Fruit fly (Drosophila melanogaster) whole organism, embryonic: Measurements from ENCODE around the gene CG31952.
A peak's percentile ranks its signal among the peaks of the same experiment; 100 is the strongest.

Experiments used
- B-H1 ChIP-seq: fragments of 200-800 bp; sonication (Bioruptor generic); IDR thresholded peaks from 3 replicates; pipeline ENCODE4 v1.3.6; 2022; ENCODE audit warnings: missing biosample characterization, missing genetic modification characterization
- BEAF-32 ChIP-seq: fragments of 200-800 bp; sonication (Bioruptor generic); optimal IDR thresholded peaks from 3 replicates; lab custom pipeline; 2017; ENCODE audit warnings: missing biosample characterization, missing genetic modification characterization, mild to moderate bottlenecking, moderate library complexity, missing genetic modification reagents
- CG11504 ChIP-seq: fragments of 200-800 bp; sonication (Bioruptor generic); optimal IDR thresholded peaks from 3 replicates; lab custom pipeline; 2019; ENCODE audit warnings: missing biosample characterization, mild to moderate bottlenecking, missing genetic modification characterization, moderate library complexity
- CG12299 ChIP-seq: fragments of 200-800 bp; sonication (Bioruptor generic); optimal IDR thresholded peaks from 2 replicates; lab custom pipeline; 2018; ENCODE audit warnings: missing biosample characterization, mild to moderate bottlenecking, missing genetic modification characterization
- CG12769 ChIP-seq: fragments of 200-800 bp; sonication (Bioruptor generic); optimal IDR thresholded peaks from 2 replicates; lab custom pipeline; 2019; ENCODE audit warnings: missing biosample characterization, mild to moderate bottlenecking, missing genetic modification characterization, moderate library complexity
- CG13624 ChIP-seq: fragments of 200-800 bp; sonication (Bioruptor generic); optimal IDR thresholded peaks from 2 replicates; lab custom pipeline; 2016; ENCODE audit warnings: missing biosample characterization, missing genetic modification characterization
- CG14710 ChIP-seq: fragments of 200-800 bp; sonication (Bioruptor generic); optimal IDR thresholded peaks from 3 replicates; lab custom pipeline; 2019; ENCODE audit warnings: missing biosample characterization, mild to moderate bottlenecking, missing genetic modification characterization, moderate library complexity
- CG16813 ChIP-seq: fragments of 200-800 bp; sonication (Bioruptor generic); IDR thresholded peaks from 3 replicates; pipeline ENCODE4 v1.3.6; 2022; ENCODE audit warnings: missing biosample characterization, missing genetic modification characterization; ENCODE audit not compliant: partially characterized antibody
- CG2116 ChIP-seq: fragments of 200-800 bp; sonication (Bioruptor generic); optimal IDR thresholded peaks from 3 replicates; lab custom pipeline; 2018; ENCODE audit warnings: missing biosample characterization, mild to moderate bottlenecking, missing genetic modification characterization
- CG30403 ChIP-seq: fragments of 200-800 bp; sonication (Bioruptor generic); optimal IDR thresholded peaks from 3 replicates; lab custom pipeline; 2016; ENCODE audit warnings: missing biosample characterization, missing genetic modification characterization
- CG33213 ChIP-seq: fragments of 200-800 bp; sonication (Bioruptor generic); optimal IDR thresholded peaks from 3 replicates; lab custom pipeline; 2016; ENCODE audit warnings: missing biosample characterization, missing genetic modification characterization
- CG34224 ChIP-seq: fragments of 200-800 bp; sonication (Bioruptor generic); IDR thresholded peaks from 3 replicates; pipeline ENCODE4 v1.3.6; 2022; ENCODE audit warnings: missing biosample characterization, missing genetic modification characterization; ENCODE audit not compliant: partially characterized antibody
- CG5245 ChIP-seq: fragments of 200-800 bp; sonication (Bioruptor generic); optimal IDR thresholded peaks from 3 replicates; lab custom pipeline; 2016; ENCODE audit warnings: missing biosample characterization, missing genetic modification characterization
- CG6791 ChIP-seq: fragments of 200-800 bp; sonication (Bioruptor generic); IDR thresholded peaks from 3 replicates; pipeline ENCODE4 v1.3.6; 2022; ENCODE audit warnings: missing biosample characterization, missing genetic modification characterization; ENCODE audit not compliant: partially characterized antibody
- CG7786 ChIP-seq: fragments of 200-800 bp; sonication (Bioruptor generic); optimal IDR thresholded peaks from 2 replicates; lab custom pipeline; 2016; ENCODE audit warnings: missing biosample characterization, missing genetic modification characterization
- CG7987 ChIP-seq: fragments of 200-800 bp; sonication (Bioruptor generic); optimal IDR thresholded peaks from 2 replicates; lab custom pipeline; 2018; ENCODE audit warnings: missing biosample characterization, mild to moderate bottlenecking, missing genetic modification characterization, moderate library complexity
- CG8924 ChIP-seq: fragments of 200-800 bp; optimal IDR thresholded peaks from 3 replicates; lab custom pipeline; 2019; ENCODE audit warnings: missing biosample characterization, mild to moderate bottlenecking, missing genetic modification characterization, moderate library complexity
- CG9609 ChIP-seq: fragments of 200-800 bp; sonication (Bioruptor generic); optimal IDR thresholded peaks from 3 replicates; lab custom pipeline; 2016; ENCODE audit warnings: missing biosample characterization, missing genetic modification characterization
- CG9932 ChIP-seq: fragments of 200-800 bp; sonication (Bioruptor generic); IDR thresholded peaks from 2 replicates; pipeline ENCODE4 v1.3.6; 2022; ENCODE audit warnings: missing biosample characterization, missing genetic modification characterization
- CHES-1-like ChIP-seq: fragments of 200-800 bp; sonication (Bioruptor generic); optimal IDR thresholded peaks from 2 replicates; lab custom pipeline; 2016; ENCODE audit warnings: missing biosample characterization, missing genetic modification characterization
- CoRest ChIP-seq: fragments of 200-800 bp; sonication (Bioruptor generic); optimal IDR thresholded peaks from 3 replicates; lab custom pipeline; 2018; ENCODE audit warnings: missing biosample characterization, mild to moderate bottlenecking, missing genetic modification characterization, moderate library complexity
- Dp ChIP-seq: fragments of 200-800 bp; sonication (Bioruptor generic); optimal IDR thresholded peaks from 2 replicates; lab custom pipeline; 2018; ENCODE audit warnings: missing biosample characterization, mild to moderate bottlenecking, missing genetic modification characterization, moderate library complexity
- HLH3B ChIP-seq: fragments of 200-800 bp; sonication (Bioruptor generic); IDR thresholded peaks from 2 replicates; pipeline ENCODE4 v1.3.6; 2022; ENCODE audit warnings: missing biosample characterization, missing genetic modification characterization
- MBD-R2 ChIP-seq: fragments of 200-800 bp; sonication (Bioruptor generic); IDR thresholded peaks from 2 replicates; pipeline ENCODE4 v1.3.6; 2022; ENCODE audit warnings: missing biosample characterization, missing genetic modification characterization
- Myb ChIP-seq: fragments of 200-800 bp; sonication (Bioruptor generic); optimal IDR thresholded peaks from 2 replicates; lab custom pipeline; 2016; ENCODE audit warnings: missing biosample characterization, missing genetic modification characterization
- Rfx ChIP-seq: fragments of 200-800 bp; sonication (Bioruptor generic); IDR thresholded peaks from 2 replicates; pipeline ENCODE4 v1.3.6; 2022; ENCODE audit warnings: missing biosample characterization, missing genetic modification characterization
- Rx ChIP-seq: fragments of 200-800 bp; sonication (Bioruptor generic); IDR thresholded peaks from 2 replicates; pipeline ENCODE4 v1.3.6; 2022; ENCODE audit warnings: missing biosample characterization, missing genetic modification characterization
- Side ChIP-seq: fragments of 200-800 bp; sonication (Bioruptor generic); optimal IDR thresholded peaks from 2 replicates; lab custom pipeline; 2016; ENCODE audit warnings: missing biosample characterization, missing genetic modification characterization
- Sry-δ ChIP-seq: fragments of 200-800 bp; sonication (Bioruptor generic); optimal IDR thresholded peaks from 2 replicates; lab custom pipeline; 2016; ENCODE audit warnings: missing biosample characterization, missing genetic modification characterization
- Stat92E ChIP-seq, 3 experiments: fragments of >200 bp in 2 of 3; fragments of 200-800 bp in 1 of 3; sonication (Bioruptor generic) in 1 of 3; optimal IDR thresholded peaks; 2 replicates each; lab custom pipeline; 2017 to 2019; ENCODE audit warnings: missing biosample characterization in 3 of 3, missing genetic modification characterization in 3 of 3, mild to moderate bottlenecking in 1 of 3, moderate library complexity in 1 of 3
- YL-1 ChIP-seq: fragments of 200-800 bp; sonication (Bioruptor generic); optimal IDR thresholded peaks from 3 replicates; lab custom pipeline; 2017; ENCODE audit warnings: missing biosample characterization, mild to moderate bottlenecking, missing genetic modification characterization
- az2 ChIP-seq: fragments of 200-800 bp; sonication (Bioruptor generic); optimal IDR thresholded peaks from 3 replicates; lab custom pipeline; 2016; ENCODE audit warnings: missing biosample characterization, missing genetic modification characterization
- bigmax ChIP-seq: fragments of 200-800 bp; sonication (Bioruptor generic); optimal IDR thresholded peaks from 2 replicates; lab custom pipeline; 2018; ENCODE audit warnings: missing biosample characterization, mild to moderate bottlenecking, missing genetic modification characterization
- chn ChIP-seq: fragments of 200-800 bp; sonication (Bioruptor generic); optimal IDR thresholded peaks from 2 replicates; lab custom pipeline; 2016; ENCODE audit warnings: missing biosample characterization, missing genetic modification characterization
- dysf ChIP-seq: fragments of 200-800 bp; sonication (Bioruptor generic); IDR thresholded peaks from 3 replicates; pipeline ENCODE4 v1.3.6; 2022; ENCODE audit warnings: missing biosample characterization, missing genetic modification characterization
- fu2 ChIP-seq: fragments of 200-800 bp; sonication (Bioruptor generic); optimal IDR thresholded peaks from 2 replicates; lab custom pipeline; 2016; ENCODE audit warnings: missing biosample characterization, missing genetic modification characterization
- gfzf ChIP-seq: fragments of 200-800 bp; sonication (Bioruptor generic); optimal IDR thresholded peaks from 2 replicates; lab custom pipeline; 2016; ENCODE audit warnings: missing biosample characterization, mild to moderate bottlenecking, missing genetic modification characterization, moderate library complexity
- grau ChIP-seq: fragments of 200-800 bp; optimal IDR thresholded peaks from 3 replicates; lab custom pipeline; 2019; ENCODE audit warnings: missing biosample characterization, mild to moderate bottlenecking, missing genetic modification characterization, moderate library complexity
- ken ChIP-seq: fragments of 200-800 bp; sonication (Bioruptor generic); IDR thresholded peaks from 3 replicates; pipeline ENCODE4 v1.3.6; 2022; ENCODE audit warnings: missing biosample characterization, missing genetic modification characterization
- klu ChIP-seq: fragments of 200-800 bp; sonication (Bioruptor generic); IDR thresholded peaks from 2 replicates; pipeline ENCODE4 v1.3.6; 2022; ENCODE audit warnings: missing biosample characterization, missing genetic modification characterization
- lbe ChIP-seq: fragments of 200-800 bp; sonication (Bioruptor generic); optimal IDR thresholded peaks from 2 replicates; lab custom pipeline; 2016; ENCODE audit warnings: missing biosample characterization, mild to moderate bottlenecking, missing genetic modification characterization
- nmo ChIP-seq: fragments of 200-800 bp; sonication (Bioruptor generic); optimal IDR thresholded peaks from 2 replicates; lab custom pipeline; 2018; ENCODE audit warnings: missing biosample characterization, mild to moderate bottlenecking, missing genetic modification characterization, moderate library complexity
- pita ChIP-seq: fragments of 200-800 bp; sonication (Bioruptor generic); optimal IDR thresholded peaks from 2 replicates; lab custom pipeline; 2017; ENCODE audit warnings: missing biosample characterization, mild to moderate bottlenecking, missing genetic modification characterization
- seq ChIP-seq: fragments of 200-800 bp; sonication (Bioruptor generic); IDR thresholded peaks from 2 replicates; pipeline ENCODE4 v1.3.6; 2022; ENCODE audit warnings: missing biosample characterization, missing genetic modification characterization
- stwl ChIP-seq: fragments of 200-800 bp; sonication (Bioruptor generic); optimal IDR thresholded peaks from 3 replicates; lab custom pipeline; 2018; ENCODE audit warnings: missing biosample characterization, mild to moderate bottlenecking, missing genetic modification characterization, moderate library complexity
- tin ChIP-seq: fragments of 200-800 bp; sonication (Bioruptor generic); optimal IDR thresholded peaks from 3 replicates; lab custom pipeline; 2016; ENCODE audit warnings: missing biosample characterization, missing genetic modification characterization
- trem ChIP-seq: fragments of 200-800 bp; optimal IDR thresholded peaks from 3 replicates; lab custom pipeline; 2019; ENCODE audit warnings: missing biosample characterization, mild to moderate bottlenecking, missing genetic modification characterization, moderate library complexity
- usp ChIP-seq: fragments of >200 bp; optimal IDR thresholded peaks from 2 replicates; lab custom pipeline; 2017; ENCODE audit warnings: missing biosample characterization, missing genetic modification characterization
- wor ChIP-seq: fragments of 200-800 bp; sonication (Bioruptor generic); IDR thresholded peaks from 2 replicates; pipeline ENCODE4 v1.3.6; 2022; ENCODE audit warnings: missing biosample characterization, missing genetic modification characterization
- zen2 ChIP-seq: fragments of 200-800 bp; sonication (Bioruptor generic); IDR thresholded peaks from 3 replicates; pipeline ENCODE4 v1.3.6; 2022; ENCODE audit warnings: missing biosample characterization, missing genetic modification characterization; ENCODE audit not compliant: partially characterized antibody

CG31952 gene

DNA sequence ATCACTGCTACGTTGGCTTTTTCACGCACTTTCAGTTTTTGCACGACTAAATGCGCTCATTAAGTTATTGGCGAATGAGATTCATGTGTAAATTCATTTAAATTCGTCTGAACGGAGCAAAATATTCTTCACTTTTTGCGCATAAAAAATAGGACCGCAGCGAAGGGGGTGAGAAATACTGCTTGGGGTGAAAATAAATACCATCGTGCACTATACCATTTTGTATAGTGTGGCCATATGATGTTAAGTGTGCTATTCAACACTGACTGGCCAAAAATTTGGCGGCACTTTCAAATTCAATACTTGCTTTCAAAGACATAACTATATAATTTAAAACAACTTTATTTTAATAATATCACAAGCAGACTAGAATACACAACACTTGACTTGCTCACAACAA lies 43.3 kb upstream of the CG31952 start, which contains the start of gene GramD1B (continued):
- TF ChIP-seq chn (peak; percentile 26), tin (GFP tag; lab: Kevin White, UChicago) (peak; percentile 4), CHES-1-like (GFP tag; lab: Kevin White, UChicago) (peak; percentile 42), seq (no peak), CG2116 (peak; percentile 33), nmo (GFP tag; lab: Kevin White, UChicago) (peak; percentile 16), CG33213 (GFP tag; lab: Kevin White, UChicago) (peak; percentile 47), stwl (peak; percentile 97), CG6791 (GFP tag; lab: Robert Waterston, UW) (0 out of 3 replicates have a peak, but pooled peaks have one; percentile 38), lbe (peak; percentile 16), dysf (GFP tag; lab: Robert Waterston, UW) (no peak), klu (GFP tag; lab: Robert Waterston, UW) (no peak), B-H1 (GFP tag; lab: Robert Waterston, UW) (no peak), MBD-R2 (GFP tag; lab: Robert Waterston, UW) (peak; percentile 43; the same call in 1 of the 2 replicates), CG16813 (GFP tag; lab: Robert Waterston, UW) (0 out of 3 replicates have a peak, but pooled peaks have one; percentile 7), gfzf (GFP tag; lab: Kevin White, UChicago) (peak; percentile 92), CG5245 (GFP tag; lab: Kevin White, UChicago) (no peak), Rfx (GFP tag; lab: Robert Waterston, UW) (peak; percentile 52), ken (GFP tag; lab: Robert Waterston, UW) (0 out of 3 replicates have a peak, but pooled peaks have one; percentile 23), YL-1 (peak; percentile 57), CG7786 (GFP tag; lab: Kevin White, UChicago) (peak; percentile 12), grau (tag; lab: Kevin White, UChicago) (peak; percentile 51), BEAF-32 (GFP tag; lab: Kevin White, UChicago) (peak; percentile 49), HLH3B (GFP tag; lab: Robert Waterston, UW) (no peak), CG12299 (peak; percentile 53), CG12769 (tag; lab: Kevin White, UChicago) (peak; percentile 26), Dp (GFP tag; lab: Kevin White, UChicago) (peak; percentile 95), usp (GFP tag; lab: Kevin White, UChicago) (no peak), bigmax (GFP tag; lab: Kevin White, UChicago) (no peak), CG13624 (GFP tag; lab: Kevin White, UChicago) (peak; percentile 24), CG30403 (GFP tag; lab: Kevin White, UChicago) (peak; percentile 2), Side (GFP tag; lab: Kevin White, UChicago) (peak; percentile 6), Sry-δ (GFP tag; lab: Kevin White, UChicago) (peak; percentile 32), CG9932 (GFP tag; lab: Robert Waterston, UW) (peak; percentile 61), wor (GFP tag; lab: Robert Waterston, UW) (no peak), CG34224 (GFP tag; lab: Robert Waterston, UW) (0 out of 3 replicates have a peak, but pooled peaks have one; percentile 11), trem (tag; lab: Kevin White, UChicago) (peak; percentile 62), Myb (GFP tag; lab: Kevin White, UChicago) (peak; percentile 33), Stat92E (GFP tag; optimal IDR thresholded peaks at IDR 0.05; lab: Kevin White, UChicago) (peak in 1 of 3 experiments; percentile 10), Rx (GFP tag; lab: Robert Waterston, UW) (no peak), CG11504 (peak; percentile 6), CG8924 (peak; percentile 51), pita (no peak), CoRest (tag; lab: Kevin White, UChicago) (peak; percentile 18), CG7987 (GFP tag; lab: Kevin White, UChicago) (peak; percentile 25), az2 (GFP tag; lab: Kevin White, UChicago) (no peak), CG9609 (peak; percentile 12), CG14710 (tag; lab: Kevin White, UChicago) (peak; percentile 40), zen2 (GFP tag; lab: Robert Waterston, UW) (peak; percentile 43; the same call in 1 of the 3 replicates), fu2 (GFP tag; lab: Kevin White, UChicago) (peak; percentile 7)
